Worm (Caenorhabditis elegans) whole organism, young adult: ENCODE measurements around the gene pat-9.

ENCODE experiments used
- B0019.2 ChIP-seq: fragments of 200-800 bp; sonication (Bioruptor generic); conservative IDR thresholded peaks from 2 replicates; pipeline ENCODE4 v1.3.6; 2022; ENCODE audit warnings: missing genetic modification reagents, missing genetic modification characterization, missing compliant biosample characterization
- B0261.1 ChIP-seq: sonication (generic microtip); optimal IDR thresholded peaks from 2 replicates; lab custom pipeline; 2016; ENCODE audit warnings: mild to moderate bottlenecking, missing genetic modification characterization, moderate library complexity, missing compliant biosample characterization
- B0336.3 ChIP-seq: fragments of 200-800 bp; sonication (Bioruptor generic); IDR thresholded peaks from 2 replicates; pipeline ENCODE4 v1.3.6; 2022; ENCODE audit warnings: missing genetic modification characterization, missing compliant biosample characterization
- C06A6.2 ChIP-seq: fragments of 200-800 bp; sonication (Bioruptor generic); conservative IDR thresholded peaks from 2 replicates; pipeline ENCODE4 v1.3.6; 2022; ENCODE audit warnings: missing genetic modification characterization, missing compliant biosample characterization
- C17E4.6 ChIP-seq: fragments of 200-800 bp; sonication (Bioruptor generic); IDR thresholded peaks from 2 replicates; pipeline ENCODE4 v1.3.6; 2022; ENCODE audit warnings: missing genetic modification reagents, missing genetic modification characterization, missing compliant biosample characterization
- D2030.7 ChIP-seq: fragments of 200-800 bp; sonication (Bioruptor generic); IDR thresholded peaks from 2 replicates; pipeline ENCODE4 v1.3.6; 2022; ENCODE audit warnings: missing genetic modification reagents, missing genetic modification characterization, missing compliant biosample characterization
- F39B2.1 ChIP-seq: fragments of 200-800 bp; sonication (Bioruptor generic); IDR thresholded peaks from 2 replicates; pipeline ENCODE4 v1.3.6; 2022; ENCODE audit warnings: missing genetic modification reagents, missing genetic modification characterization, missing compliant biosample characterization
- K11D2.4 ChIP-seq: fragments of 200-800 bp; sonication (Bioruptor generic); IDR thresholded peaks from 2 replicates; pipeline ENCODE4 v1.3.6; 2022; ENCODE audit warnings: missing genetic modification reagents, missing genetic modification characterization, missing compliant biosample characterization
- ama-1 ChIP-seq, 3 experiments: fragments of 150-350 bp in 1 of 3; sonication (generic microtip) in 2 of 3; optimal IDR thresholded peaks; 2 replicates each; lab custom pipeline; 2014 to 2018; ENCODE audit warnings: missing biosample characterization in 2 of 3, missing genetic modification characterization in 2 of 3, missing genetic modification reagents in 2 of 3
- aptf-2 ChIP-seq: fragments of 200-800 bp; sonication (Bioruptor generic); conservative IDR thresholded peaks from 2 replicates; pipeline ENCODE4 v1.3.6; 2022; ENCODE audit warnings: missing genetic modification reagents, missing genetic modification characterization, missing compliant biosample characterization
- aptf-3 ChIP-seq: fragments of 200-800 bp; sonication (Bioruptor generic); IDR thresholded peaks from 2 replicates; pipeline ENCODE4 v1.3.6; 2022; ENCODE audit warnings: missing genetic modification characterization, missing compliant biosample characterization
- atf-7 ChIP-seq: sonication (generic microtip); optimal IDR thresholded peaks from 2 replicates; lab custom pipeline; 2017; ENCODE audit warnings: mild to moderate bottlenecking, missing genetic modification characterization, missing compliant biosample characterization
- attf-6 ChIP-seq: fragments of 200-800 bp; sonication (Bioruptor generic); IDR thresholded peaks from 2 replicates; pipeline ENCODE4 v1.3.6; 2022; ENCODE audit warnings: missing genetic modification reagents, missing genetic modification characterization, missing compliant biosample characterization
- ccch-3 ChIP-seq: fragments of 200-800 bp; sonication (Bioruptor generic); optimal IDR thresholded peaks from 2 replicates; lab custom pipeline; 2018; ENCODE audit warnings: mild to moderate bottlenecking, missing genetic modification characterization, missing compliant biosample characterization
- cebp-1 ChIP-seq, 2 experiments: fragments of 200-800 bp in 1 of 2; sonication (Bioruptor generic) in 1 of 2; sonication (generic microtip) in 1 of 2; IDR thresholded peaks in 1 of 2; optimal IDR thresholded peaks in 1 of 2; 2 replicates each; pipeline versions ENCODE4 v1.3.6 to Lab custom; 2017 to 2022; ENCODE audit warnings: missing compliant biosample characterization in 2 of 2, missing genetic modification characterization in 2 of 2, mild to moderate bottlenecking in 1 of 2, missing genetic modification reagents in 1 of 2, moderate library complexity in 1 of 2
- ceh-27 ChIP-seq: fragments of 200-800 bp; sonication (Bioruptor generic); optimal IDR thresholded peaks from 2 replicates; lab custom pipeline; 2018; ENCODE audit warnings: mild to moderate bottlenecking, missing genetic modification characterization, moderate library complexity, missing compliant biosample characterization
- ceh-91 ChIP-seq: fragments of 200-800 bp; sonication (Bioruptor generic); IDR thresholded peaks from 2 replicates; pipeline ENCODE4 v1.3.6; 2022; ENCODE audit warnings: missing genetic modification reagents, missing genetic modification characterization, missing compliant biosample characterization
- die-1 ChIP-seq: sonication (generic microtip); optimal IDR thresholded peaks from 2 replicates; lab custom pipeline; 2016; ENCODE audit warnings: missing genotype, mild to moderate bottlenecking, missing genetic modification characterization, missing compliant biosample characterization
- dox-1 ChIP-seq: fragments of 200-800 bp; sonication (Bioruptor generic); IDR thresholded peaks from 2 replicates; pipeline ENCODE4 v1.3.6; 2022; ENCODE audit warnings: missing genetic modification reagents, missing genetic modification characterization, missing compliant biosample characterization
- dpff-1 ChIP-seq: sonication (generic microtip); optimal IDR thresholded peaks from 2 replicates; lab custom pipeline; 2017; ENCODE audit warnings: mild to moderate bottlenecking, missing genetic modification characterization, missing compliant biosample characterization
- ekl-4 ChIP-seq: fragments of 200-800 bp; sonication (Bioruptor generic); IDR thresholded peaks from 2 replicates; pipeline ENCODE4 v1.3.6; 2022; ENCODE audit warnings: missing genetic modification reagents, missing genetic modification characterization, missing compliant biosample characterization
- him-1 ChIP-seq: sonication (generic microtip); optimal IDR thresholded peaks from 2 replicates; lab custom pipeline; 2016; ENCODE audit warnings: missing genotype, missing genetic modification reagents, missing genetic modification characterization, missing compliant biosample characterization
- hlh-12 ChIP-seq: sonication (generic microtip); optimal IDR thresholded peaks from 2 replicates; lab custom pipeline; 2016; ENCODE audit warnings: missing genetic modification characterization, missing compliant biosample characterization
- hlh-26 ChIP-seq: fragments of 200-800 bp; sonication (Bioruptor generic); conservative IDR thresholded peaks from 2 replicates; pipeline ENCODE4 v1.3.6; 2022; ENCODE audit warnings: missing genetic modification reagents, missing genetic modification characterization, missing compliant biosample characterization
- hsf-1 ChIP-seq: fragments of 200-800 bp; sonication (Bioruptor generic); IDR thresholded peaks from 2 replicates; pipeline ENCODE4 v1.3.6; 2022; ENCODE audit warnings: missing genetic modification reagents, missing genetic modification characterization, missing compliant biosample characterization
- let-607 ChIP-seq, 2 experiments: fragments of 200-800 bp in 1 of 2; sonication (Bioruptor generic) in 1 of 2; sonication (generic microtip) in 1 of 2; optimal IDR thresholded peaks; 2 replicates each; lab custom pipeline; 2016 to 2018; ENCODE audit warnings: mild to moderate bottlenecking in 2 of 2, missing compliant biosample characterization in 2 of 2, missing genetic modification characterization in 2 of 2, moderate library complexity in 2 of 2, missing genotype in 1 of 2
- lin-26 ChIP-seq: fragments of 200-800 bp; sonication (Bioruptor generic); IDR thresholded peaks from 2 replicates; pipeline ENCODE4 v1.3.6; 2022; ENCODE audit warnings: missing genetic modification reagents, missing genetic modification characterization, missing compliant biosample characterization
- lin-35 ChIP-seq, 3 experiments: fragments of 150-350 bp in 2 of 3; sonication (generic microtip) in 1 of 3; optimal IDR thresholded peaks; 2 replicates each; lab custom pipeline; 2014 to 2018; ENCODE audit warnings: missing biosample characterization in 3 of 3, missing genetic modification characterization in 3 of 3, missing genetic modification reagents in 3 of 3
- lin-40 ChIP-seq: sonication (generic microtip); optimal IDR thresholded peaks from 2 replicates; lab custom pipeline; 2016; ENCODE audit warnings: missing genetic modification characterization, mild to moderate bottlenecking, missing compliant biosample characterization, missing genotype, missing genetic modification reagents
- lin-54 ChIP-seq: fragments of 200-800 bp; sonication (Bioruptor generic); optimal IDR thresholded peaks from 2 replicates; lab custom pipeline; 2018; ENCODE audit warnings: mild to moderate bottlenecking, missing genetic modification characterization, missing compliant biosample characterization
- lir-1 ChIP-seq: fragments of 200-800 bp; sonication (Bioruptor generic); conservative IDR thresholded peaks from 2 replicates; pipeline ENCODE4 v1.3.6; 2022; ENCODE audit warnings: missing genetic modification reagents, missing genetic modification characterization, missing compliant biosample characterization
- lsl-1 ChIP-seq: fragments of 200-800 bp; sonication (Bioruptor generic); optimal IDR thresholded peaks from 2 replicates; lab custom pipeline; 2018; ENCODE audit warnings: mild to moderate bottlenecking, missing genetic modification characterization, moderate library complexity, missing compliant biosample characterization
- madf-6 ChIP-seq: fragments of 200-800 bp; sonication (Bioruptor generic); IDR thresholded peaks from 2 replicates; pipeline ENCODE4 v1.3.6; 2022; ENCODE audit warnings: missing genetic modification reagents, missing genetic modification characterization, missing compliant biosample characterization
- mcd-1 ChIP-seq: fragments of 200-800 bp; sonication (Bioruptor generic); IDR thresholded peaks from 2 replicates; pipeline ENCODE4 v1.3.6; 2022; ENCODE audit warnings: missing genetic modification reagents, missing genetic modification characterization, missing compliant biosample characterization
- nfya-1 ChIP-seq: sonication (generic microtip); optimal IDR thresholded peaks from 2 replicates; lab custom pipeline; 2017; ENCODE audit warnings: antibody characterized with exemption, missing compliant biosample characterization, missing genetic modification characterization, borderline replicate concordance; ENCODE audit not compliant: insufficient read depth
- nfyb-1 ChIP-seq: fragments of 200-800 bp; sonication (Bioruptor generic); IDR thresholded peaks from 2 replicates; pipeline ENCODE4 v1.3.6; 2022; ENCODE audit warnings: missing genetic modification reagents, missing genetic modification characterization, missing compliant biosample characterization
- nhr-27 ChIP-seq: fragments of 200-800 bp; sonication (Bioruptor generic); optimal IDR thresholded peaks from 2 replicates; lab custom pipeline; 2018; ENCODE audit warnings: mild to moderate bottlenecking, missing genetic modification characterization, moderate library complexity, missing compliant biosample characterization
- nhr-80 ChIP-seq: sonication (generic microtip); optimal IDR thresholded peaks from 2 replicates; lab custom pipeline; 2016; ENCODE audit warnings: missing genetic modification characterization, missing compliant biosample characterization
- pbrm-1 ChIP-seq: fragments of 200-800 bp; sonication (Bioruptor generic); IDR thresholded peaks from 2 replicates; pipeline ENCODE4 v1.3.6; 2022; ENCODE audit warnings: missing genetic modification reagents, missing genetic modification characterization, missing compliant biosample characterization
- rcor-1 ChIP-seq: fragments of 200-800 bp; sonication (Bioruptor generic); IDR thresholded peaks from 2 replicates; pipeline ENCODE4 v1.3.6; 2022; ENCODE audit warnings: missing genetic modification reagents, missing genetic modification characterization, missing compliant biosample characterization
- sea-2 ChIP-seq: fragments of 200-800 bp; sonication (Bioruptor generic); IDR thresholded peaks from 2 replicates; pipeline ENCODE4 v1.3.6; 2022; ENCODE audit warnings: missing genetic modification characterization, missing compliant biosample characterization
- snpc-1.1 ChIP-seq: sonication (generic microtip); optimal IDR thresholded peaks from 2 replicates; lab custom pipeline; 2017; ENCODE audit warnings: missing genetic modification characterization, mild to moderate bottlenecking, missing compliant biosample characterization, antibody characterized with exemption, moderate library complexity, missing genotype, missing genetic modification reagents; ENCODE audit not compliant: insufficient read depth
- somi-1 ChIP-seq: fragments of 200-800 bp; sonication (Bioruptor generic); optimal IDR thresholded peaks from 2 replicates; lab custom pipeline; 2018; ENCODE audit warnings: mild to moderate bottlenecking, missing genetic modification characterization, missing compliant biosample characterization
- sptf-2 ChIP-seq: fragments of 200-800 bp; sonication (Bioruptor generic); optimal IDR thresholded peaks from 2 replicates; lab custom pipeline; 2018; ENCODE audit warnings: mild to moderate bottlenecking, missing genetic modification characterization, missing compliant biosample characterization
- zim-3 ChIP-seq: sonication (generic microtip); optimal IDR thresholded peaks from 2 replicates; lab custom pipeline; 2017; ENCODE audit warnings: mild to moderate bottlenecking, missing genetic modification characterization, moderate library complexity, missing compliant biosample characterization
- ztf-28 ChIP-seq: fragments of 200-800 bp; sonication (Bioruptor generic); IDR thresholded peaks from 2 replicates; pipeline ENCODE4 v1.3.6; 2022; ENCODE audit warnings: missing genetic modification reagents, missing genetic modification characterization, missing compliant biosample characterization

The pat-9 gene

DNA sequence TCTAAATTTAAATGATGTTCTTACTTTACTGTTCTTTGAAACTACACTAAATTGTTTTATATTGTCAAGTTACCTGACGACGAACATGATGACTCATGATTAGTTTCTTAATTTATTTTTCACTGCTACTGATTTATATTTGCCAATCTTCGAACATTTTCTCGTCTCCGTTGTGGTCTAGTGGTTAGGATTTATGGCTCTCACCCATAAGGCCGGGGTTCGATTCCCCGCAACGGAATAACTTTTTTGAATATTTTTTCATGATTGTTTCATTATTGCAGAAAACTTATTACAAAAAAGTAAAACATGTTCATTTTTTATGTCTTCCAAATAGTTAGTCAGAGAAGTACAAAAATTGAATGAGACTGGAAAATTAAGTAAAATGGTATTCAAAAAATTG, 22.1 kb downstream of the pat-9 start (continued):
- no peak for TF ChIP-seq lsl-1 (GFP tag; lab: Kevin White, UChicago)
- no peak for TF ChIP-seq hlh-26
- peak; percentile 75 for TF ChIP-seq snpc-1.1
- TF ChIP-seq B0336.3, result no peak
- TF ChIP-seq B0261.1 (tag; lab: Kevin White, UChicago), result peak; percentile 89
- no peak for TF ChIP-seq aptf-3 (GFP tag; lab: Robert Waterston, UW)
- TF ChIP-seq dpff-1 (tag; lab: Kevin White, UChicago), result no peak
- TF ChIP-seq ccch-3 (GFP tag; lab: Kevin White, UChicago), result no peak
- peak; percentile 66 for TF ChIP-seq nfyb-1 (GFP tag; lab: Robert Waterston, UW)
- TF ChIP-seq hsf-1 (GFP tag; lab: Robert Waterston, UW), result 0 out of 2 replicates have a peak, but pooled peaks have one; percentile 26
- peak; percentile 98 for TF ChIP-seq him-1 (tag; lab: Kevin White, UChicago)
- no peak for TF ChIP-seq ceh-91 (GFP tag; lab: Robert Waterston, UW)
- TF ChIP-seq lir-1, result no peak
- TF ChIP-seq B0019.2 (GFP tag; lab: Robert Waterston, UW), result no peak
- TF ChIP-seq C06A6.2 (GFP tag; lab: Robert Waterston, UW), result no peak
- TF ChIP-seq madf-6 (GFP tag; lab: Robert Waterston, UW), result no peak
- TF ChIP-seq rcor-1, result peak; percentile 28; the same call in 1 of the 2 replicates
- TF ChIP-seq aptf-2 (GFP tag; lab: Robert Waterston, UW), result no peak
- TF ChIP-seq ceh-27 (GFP tag; lab: Kevin White, UChicago), result peak; percentile 16
- TF ChIP-seq C17E4.6 (GFP tag; lab: Robert Waterston, UW), result no peak
- TF ChIP-seq D2030.7, result peak; percentile 70; the same call in 1 of the 2 replicates
- TF ChIP-seq nfya-1 (tag; lab: Kevin White, UChicago), result no peak
- TF ChIP-seq ekl-4 (GFP tag; lab: Robert Waterston, UW), result no peak
- peak; percentile 72 for TF ChIP-seq lin-26 (GFP tag; lab: Robert Waterston, UW)
- TF ChIP-seq die-1, result peak; percentile 46
- TF ChIP-seq cebp-1 (GFP tag; IDR thresholded peaks at IDR 0.05; lab: Robert Waterston, UW), result peak; percentile 34; the same call in 1 of the 2 replicates
- TF ChIP-seq cebp-1 (tag; optimal IDR thresholded peaks at IDR 0.05; lab: Kevin White, UChicago), result no peak
- TF ChIP-seq pbrm-1 (GFP tag; lab: Robert Waterston, UW), result peak; percentile 77
- no peak for TF ChIP-seq sptf-2 (GFP tag; lab: Kevin White, UChicago)
- no peak for TF ChIP-seq nhr-27
- no peak for TF ChIP-seq ama-1 (optimal IDR thresholded peaks at IDR 0.05; lab: Kevin White, UChicago)
- TF ChIP-seq ama-1 (GFP tag; optimal IDR thresholded peaks at IDR 0.05; lab: Kevin White, UChicago), result peak; percentile 42 to 46
- 0 out of 2 replicates have a peak, but pooled peaks have one; percentile 47 for TF ChIP-seq attf-6
- TF ChIP-seq let-607 (tag; optimal IDR thresholded peaks at IDR 0.05; lab: Kevin White, UChicago), result peak in 1 of 2 experiments; percentile 43
- peak; percentile 10 for TF ChIP-seq somi-1 (GFP tag; lab: Kevin White, UChicago)
- no peak; the same call in 1 of the 2 replicates for TF ChIP-seq dox-1
- TF ChIP-seq lin-40, result peak; percentile 38
- TF ChIP-seq lin-35 (GFP tag; optimal IDR thresholded peaks at IDR 0.05; lab: Kevin White, UChicago), result peak in 1 of 3 experiments; percentile 21
- TF ChIP-seq atf-7, result no peak
- peak; percentile 7 for TF ChIP-seq nhr-80
- no peak for TF ChIP-seq mcd-1 (GFP tag; lab: Robert Waterston, UW)
- TF ChIP-seq ztf-28 (GFP tag; lab: Robert Waterston, UW), result no peak
- TF ChIP-seq lin-54 (GFP tag; lab: Kevin White, UChicago), result no peak
- TF ChIP-seq K11D2.4, result no peak
- TF ChIP-seq hlh-12 (tag; lab: Kevin White, UChicago), result peak; percentile 36
- TF ChIP-seq zim-3 (tag; lab: Kevin White, UChicago), result no peak
- no peak for TF ChIP-seq F39B2.1
- no peak for TF ChIP-seq sea-2 (GFP tag; lab: Robert Waterston, UW)
- TF ChIP-seq, all 124 proteins: peak for 36
